Fruit fly (Drosophila melanogaster): ENCODE measurements around the gene CG4572.

The CG4572 gene

dm6 chr3R:19830973-19831372 lies 33.2 kb downstream of the CG4572 start (continued):
- TF ChIP-seq CG1832 (GFP tag; optimal IDR thresholded peaks at IDR 0.05) (no peak), Six4 (GFP tag; optimal IDR thresholded peaks at IDR 0.05) (peak; percentile 1), Dfd (GFP tag; optimal IDR thresholded peaks at IDR 0.05) (no peak), CG4404 (GFP tag; IDR thresholded peaks at IDR 0.05) (no peak), CG12659 (GFP tag; optimal IDR thresholded peaks at IDR 0.05) (peak; percentile 62), pros (GFP tag; optimal IDR thresholded peaks at IDR 0.05) (peak; percentile 52), Bteb2 (GFP tag; optimal IDR thresholded peaks at IDR 0.05) (peak; percentile 41), CG15479 (GFP tag; optimal IDR thresholded peaks at IDR 0.05) (no peak), CG3163 (GFP tag; optimal IDR thresholded peaks at IDR 0.05) (peak; percentile 6), jing (GFP tag; optimal IDR thresholded peaks at IDR 0.05) (no peak), Atf-2 (GFP tag; optimal IDR thresholded peaks at IDR 0.05) (no peak), Sin3A (optimal IDR thresholded peaks at IDR 0.05) (no peak), p53 (GFP tag; optimal IDR thresholded peaks at IDR 0.05) (no peak), wor (GFP tag; IDR thresholded peaks at IDR 0.05) (peak; percentile 55), trh (GFP tag; optimal IDR thresholded peaks at IDR 0.05) (no peak), Rfx (GFP tag; IDR thresholded peaks at IDR 0.05) (peak; percentile 85), CG31441 (GFP tag; IDR thresholded peaks at IDR 0.05) (peak; percentile 76), CG7928 (GFP tag; optimal IDR thresholded peaks at IDR 0.05) (no peak), Sox100B (GFP tag; optimal IDR thresholded peaks at IDR 0.05) (peak; percentile 67), CG12236 (GFP tag; optimal IDR thresholded peaks at IDR 0.05) (no peak), gem (tag; optimal IDR thresholded peaks at IDR 0.05) (peak; percentile 90), sens-2 (GFP tag; IDR thresholded peaks at IDR 0.05) (no peak), chn (GFP tag; optimal IDR thresholded peaks at IDR 0.05) (no peak), her (GFP tag; optimal IDR thresholded peaks at IDR 0.05) (peak; percentile 54), dm (GFP tag; optimal IDR thresholded peaks at IDR 0.05) (no peak), CG17568 (GFP tag; optimal IDR thresholded peaks at IDR 0.05) (peak; percentile 35), CG17912 (GFP tag; optimal IDR thresholded peaks at IDR 0.05) (no peak), ranshi (GFP tag; IDR thresholded peaks at IDR 0.05) (0 out of 2 replicates have a peak, but pooled peaks have one; percentile 40), phol (tag; optimal IDR thresholded peaks at IDR 0.05) (peak; percentile 63), CG2129 (GFP tag; IDR thresholded peaks at IDR 0.05; ENCODE audit: partially characterized antibody) (no peak), zen2 (GFP tag; IDR thresholded peaks at IDR 0.05; ENCODE audit: partially characterized antibody) (no peak), stc (GFP tag; IDR thresholded peaks at IDR 0.05) (peak; percentile 80), CG5245 (GFP tag; optimal IDR thresholded peaks at IDR 0.05) (peak; percentile 1), schlank (tag; optimal IDR thresholded peaks at IDR 0.05) (peak; percentile 1), NFAT (GFP tag; IDR thresholded peaks at IDR 0.05) (peak; percentile 64; the same call in 1 of the 2 replicates), Hey (tag; optimal IDR thresholded peaks at IDR 0.05) (no peak), Ssrp (tag; optimal IDR thresholded peaks at IDR 0.05) (peak; percentile 50), Lhr (GFP tag; optimal IDR thresholded peaks at IDR 0.05) (no peak), CG33213 (GFP tag; optimal IDR thresholded peaks at IDR 0.05) (no peak), esg (GFP tag; conservative IDR thresholded peaks at IDR 0.05) (peak; percentile 51), CG10274 (GFP tag; optimal IDR thresholded peaks at IDR 0.05) (no peak), CG1529 (GFP tag; optimal IDR thresholded peaks at IDR 0.05) (no peak), CG12104 (GFP tag; optimal IDR thresholded peaks at IDR 0.05) (no peak), jigr1 (GFP tag; IDR thresholded peaks at IDR 0.05) (no peak), CG12071 (GFP tag; optimal IDR thresholded peaks at IDR 0.05) (peak; percentile 61), Max (GFP tag; optimal IDR thresholded peaks at IDR 0.05) (no peak), HmgZ (tag; optimal IDR thresholded peaks at IDR 0.05) (no peak), Ets97D (GFP tag; optimal IDR thresholded peaks at IDR 0.05) (no peak), crc (GFP tag; optimal IDR thresholded peaks at IDR 0.05) (no peak), CG32767 (GFP tag; IDR thresholded peaks at IDR 0.05) (peak; percentile 44; the same call in 1 of the 2 replicates), wdn (GFP tag; IDR thresholded peaks at IDR 0.05) (peak; percentile 57; the same call in 1 of the 2 replicates), da (GFP tag; optimal IDR thresholded peaks at IDR 0.05) (no peak)
